Worm (Caenorhabditis elegans): ENCODE measurements around the gene F14F9.4.

Gene F14F9.4

DNA sequence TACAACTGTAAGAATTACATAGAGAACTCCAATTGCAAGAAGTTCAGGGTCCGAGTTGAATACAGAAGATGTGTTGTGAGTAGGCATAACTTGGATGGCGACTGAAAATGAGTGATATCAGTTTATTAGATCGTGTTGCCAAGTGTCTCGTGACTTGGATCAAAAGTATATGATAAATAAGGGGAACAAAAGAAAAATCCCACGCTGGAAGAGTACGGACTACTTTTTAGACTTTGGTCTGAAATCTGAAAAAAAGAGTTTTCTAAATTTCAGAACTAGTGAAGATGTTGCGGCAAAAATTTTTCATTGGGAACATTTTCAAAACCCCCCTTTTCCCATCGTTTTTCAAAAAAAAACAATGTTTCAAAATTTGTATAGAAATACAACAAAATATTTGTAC is 37.0 kb downstream of the F14F9.4 start, which contains the start of gene srt-64:
srt-64 (minus strand) TSS at position 101 of the 400 bp plus-strand sequence.
- no peak for TF ChIP-seq nhr-76 (tag; optimal IDR thresholded peaks at IDR 0.05)
- no peak for TF ChIP-seq eor-1 (tag; optimal IDR thresholded peaks at IDR 0.05)
- TF ChIP-seq ztf-4 (tag; optimal IDR thresholded peaks at IDR 0.05) = no peak
- TF ChIP-seq elt-1 (tag; optimal IDR thresholded peaks at IDR 0.05) = no peak
- no peak for TF ChIP-seq pqm-1 (tag; optimal IDR thresholded peaks at IDR 0.05)
- TF ChIP-seq nhr-23 (tag; optimal IDR thresholded peaks at IDR 0.05) = no peak
- TF ChIP-seq ceh-82 (tag; optimal IDR thresholded peaks at IDR 0.05) = no peak
- no peak for TF ChIP-seq ama-1 (optimal IDR thresholded peaks at IDR 0.05)
- TF ChIP-seq ceh-9 (tag; optimal IDR thresholded peaks at IDR 0.05) = no peak
- no peak for TF ChIP-seq fkh-10 (GFP tag; optimal IDR thresholded peaks at IDR 0.05)
- TF ChIP-seq snpc-4 (tag; optimal IDR thresholded peaks at IDR 0.05) = no peak

DNA sequence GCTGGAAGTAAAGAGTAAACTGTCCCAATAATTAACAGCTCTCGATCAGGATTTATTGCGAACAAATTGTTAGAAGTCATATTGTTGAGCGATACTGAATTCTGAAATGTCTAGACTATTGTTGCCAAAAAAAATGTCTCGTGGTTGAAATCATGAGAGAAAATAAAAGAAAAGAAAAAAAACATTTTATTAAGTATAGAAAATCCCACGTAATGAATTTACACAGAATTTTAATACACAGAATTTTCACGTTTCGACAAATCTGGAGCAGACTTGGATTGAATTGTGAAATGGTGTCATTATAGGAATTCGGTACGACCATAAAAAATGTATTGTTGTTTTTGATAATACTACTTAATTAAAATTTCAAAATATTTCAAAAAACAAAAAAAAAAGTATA is 40.3 kb downstream of the F14F9.4 start, which contains the start of gene srt-65:
srt-65 (minus strand) TSS at position 101 of the 400 bp plus-strand sequence.
- TF ChIP-seq mml-1 (tag; optimal IDR thresholded peaks at IDR 0.05) (no peak), nhr-76 (tag; optimal IDR thresholded peaks at IDR 0.05) (no peak), ama-1 (optimal IDR thresholded peaks at IDR 0.05) (no peak), nhr-28 (tag; optimal IDR thresholded peaks at IDR 0.05) (no peak), ceh-82 (tag; optimal IDR thresholded peaks at IDR 0.05) (no peak), fos-1 (tag; optimal IDR thresholded peaks at IDR 0.05) (no peak), pha-4 (tag; optimal IDR thresholded peaks at IDR 0.05) (no peak), fkh-2 (tag; optimal IDR thresholded peaks at IDR 0.05) (no peak), ztf-11 (tag; optimal IDR thresholded peaks at IDR 0.05) (no peak), unc-39 (tag; optimal IDR thresholded peaks at IDR 0.05) (no peak), lsy-12 (tag; optimal IDR thresholded peaks at IDR 0.05) (no peak), pqm-1 (tag; optimal IDR thresholded peaks at IDR 0.05) (no peak), nfya-1 (tag; optimal IDR thresholded peaks at IDR 0.05; ENCODE audit: insufficient read depth) (no peak), unc-62 (GFP tag; optimal IDR thresholded peaks at IDR 0.05) (no peak), jun-1 (tag; optimal IDR thresholded peaks at IDR 0.05) (no peak), snpc-4 (tag; optimal IDR thresholded peaks at IDR 0.05) (no peak)

DNA sequence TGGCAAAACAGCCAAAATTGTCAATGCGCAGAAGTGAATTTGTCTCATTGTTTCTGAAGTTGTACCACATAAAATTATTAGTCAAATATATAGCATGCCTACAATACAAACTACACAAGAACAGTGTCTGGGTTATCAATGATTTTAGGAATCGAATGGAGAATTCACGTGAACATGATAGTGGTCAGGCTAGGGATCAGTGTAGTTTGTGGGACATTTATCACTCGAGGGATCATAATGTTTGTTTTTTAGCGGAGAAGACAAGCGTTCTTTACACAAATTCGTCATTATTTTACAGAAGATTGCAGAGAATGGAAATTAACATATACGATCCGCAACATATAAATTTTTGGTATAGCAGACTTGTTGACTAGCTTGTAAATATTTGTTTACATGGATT is 44.7 kb downstream of the F14F9.4 start, which contains the start of gene ugt-51:
ugt-51 (minus strand) TSS at position 101 of the 400 bp plus-strand sequence.
- TF ChIP-seq nhr-25 (tag; optimal IDR thresholded peaks at IDR 0.05) (no peak), mdl-1 (tag; optimal IDR thresholded peaks at IDR 0.05) (no peak), pqm-1 (tag; optimal IDR thresholded peaks at IDR 0.05) (peak; percentile 17), unc-39 (tag; optimal IDR thresholded peaks at IDR 0.05) (no peak)

DNA sequence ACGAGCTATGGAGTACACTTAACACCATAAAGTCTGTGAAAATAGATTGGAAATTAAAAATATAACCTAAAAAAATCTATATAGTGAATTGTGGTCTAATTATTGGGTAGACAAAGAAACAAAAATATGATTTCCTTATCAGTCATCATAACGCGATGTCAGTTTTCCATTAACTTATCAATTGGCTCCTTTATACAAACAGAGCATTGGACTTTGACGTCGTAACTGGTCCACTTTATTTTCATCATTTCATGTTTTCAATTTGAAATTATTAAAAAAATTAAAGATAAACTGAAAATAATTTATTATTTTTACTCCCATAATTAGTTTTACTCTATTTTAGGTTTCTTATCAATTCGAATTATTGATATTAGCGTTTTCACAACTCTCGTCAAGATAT is 45.5 kb downstream of the F14F9.4 start:
- TF ChIP-seq nhr-25 (tag; optimal IDR thresholded peaks at IDR 0.05) (no peak), nhr-11 (tag; optimal IDR thresholded peaks at IDR 0.05) (no peak), pqm-1 (tag; optimal IDR thresholded peaks at IDR 0.05) (peak; percentile 42), daf-12 (tag; optimal IDR thresholded peaks at IDR 0.05) (no peak), R02D3.7 (tag; optimal IDR thresholded peaks at IDR 0.05) (no peak), tbx-2 (tag; optimal IDR thresholded peaks at IDR 0.05) (no peak), elt-2 (tag; optimal IDR thresholded peaks at IDR 0.05) (peak; percentile 47), nhr-67 (tag; optimal IDR thresholded peaks at IDR 0.05) (no peak), ZK546.5 (tag; optimal IDR thresholded peaks at IDR 0.05) (no peak), ztf-11 (tag; optimal IDR thresholded peaks at IDR 0.05) (no peak), hmg-11 (tag; optimal IDR thresholded peaks at IDR 0.05) (no peak), egl-5 (tag; optimal IDR thresholded peaks at IDR 0.05) (no peak), unc-62 (GFP tag; optimal IDR thresholded peaks at IDR 0.05) (no peak), nhr-23 (tag; optimal IDR thresholded peaks at IDR 0.05) (no peak), nhr-43 (tag; optimal IDR thresholded peaks at IDR 0.05; ENCODE audit: poor library complexity, severe bottlenecking) (no peak), fkh-2 (tag; optimal IDR thresholded peaks at IDR 0.05) (no peak), ceh-9 (tag; optimal IDR thresholded peaks at IDR 0.05) (no peak)

DNA sequence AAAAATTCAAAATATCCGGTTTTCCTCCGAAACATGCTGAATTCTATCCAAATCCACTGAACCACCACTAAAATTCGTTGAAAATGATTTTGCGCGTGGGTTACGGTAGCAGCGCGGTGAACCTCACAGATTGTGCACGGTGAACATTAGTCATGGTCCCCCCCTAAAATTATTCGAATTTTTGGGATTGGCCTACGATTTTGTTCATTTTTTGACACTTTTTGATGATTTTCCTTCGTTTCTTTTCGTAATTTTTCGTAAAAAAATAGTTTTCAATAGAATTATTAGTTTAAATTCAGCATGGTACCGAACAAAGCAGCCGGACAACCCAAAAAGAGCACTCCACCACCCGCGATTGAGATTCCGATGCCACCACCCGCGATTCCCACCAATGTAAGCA is 49.1 kb downstream of the F14F9.4 start, which contains the start of gene C03A7.2:
C03A7.2 (plus strand) TSS at position 301 of the 400 bp plus-strand sequence.
- TF ChIP-seq unc-39 (tag; optimal IDR thresholded peaks at IDR 0.05) (no peak), fos-1 (tag; optimal IDR thresholded peaks at IDR 0.05) (no peak), sea-2 (GFP tag; optimal IDR thresholded peaks at IDR 0.05) (no peak), pqm-1 (tag; optimal IDR thresholded peaks at IDR 0.05) (no peak), daf-12 (tag; optimal IDR thresholded peaks at IDR 0.05) (no peak), ama-1 (optimal IDR thresholded peaks at IDR 0.05) (no peak), nhr-76 (tag; optimal IDR thresholded peaks at IDR 0.05) (no peak), eor-1 (tag; optimal IDR thresholded peaks at IDR 0.05) (no peak), mdl-1 (tag; optimal IDR thresholded peaks at IDR 0.05) (no peak), ceh-82 (tag; optimal IDR thresholded peaks at IDR 0.05) (no peak), nhr-43 (tag; optimal IDR thresholded peaks at IDR 0.05; ENCODE audit: poor library complexity, severe bottlenecking) (no peak)
